Fruit fly (Drosophila melanogaster) whole organism, embryonic: ENCODE measurements around the gene Tnpo-SR.

ENCODE experiments used
- Atf-2 ChIP-seq: fragments of 200-800 bp; sonication (Bioruptor generic); optimal IDR thresholded peaks from 2 replicates; lab custom pipeline; 2016; ENCODE audit warnings: missing biosample characterization, missing genetic modification characterization
- Bdp1 ChIP-seq: fragments of 200-800 bp; sonication (Bioruptor generic); optimal IDR thresholded peaks from 3 replicates; lab custom pipeline; 2016; ENCODE audit warnings: missing biosample characterization, missing genetic modification characterization
- CG10209 ChIP-seq: fragments of 200-800 bp; sonication (Bioruptor generic); optimal IDR thresholded peaks from 3 replicates; lab custom pipeline; 2017; ENCODE audit warnings: missing biosample characterization, mild to moderate bottlenecking, missing genetic modification characterization, missing genetic modification reagents
- CG10274 ChIP-seq: fragments of 200-800 bp; sonication (Bioruptor generic); optimal IDR thresholded peaks from 3 replicates; lab custom pipeline; 2017; ENCODE audit warnings: missing biosample characterization, mild to moderate bottlenecking, missing genetic modification characterization
- CG10462 ChIP-seq: fragments of 200-800 bp; sonication (Bioruptor generic); optimal IDR thresholded peaks from 2 replicates; lab custom pipeline; 2016; ENCODE audit warnings: missing biosample characterization, missing genetic modification characterization
- CG10543 ChIP-seq: fragments of 200-800 bp; sonication (Bioruptor generic); optimal IDR thresholded peaks from 3 replicates; lab custom pipeline; 2017; ENCODE audit warnings: missing biosample characterization, mild to moderate bottlenecking, missing genetic modification characterization, moderate library complexity
- CG10959 ChIP-seq: fragments of 200-800 bp; sonication (Bioruptor generic); IDR thresholded peaks from 2 replicates; pipeline ENCODE4 v1.3.6; 2022; ENCODE audit warnings: missing biosample characterization, missing genetic modification characterization
- CG12219 ChIP-seq: fragments of 200-800 bp; sonication (Bioruptor generic); optimal IDR thresholded peaks from 3 replicates; lab custom pipeline; 2018; ENCODE audit warnings: missing biosample characterization, mild to moderate bottlenecking, missing genetic modification characterization
- CG12942 ChIP-seq: fragments of 200-800 bp; sonication (Bioruptor generic); optimal IDR thresholded peaks from 3 replicates; lab custom pipeline; 2016; ENCODE audit warnings: missing biosample characterization, missing genetic modification characterization
- CG13296 ChIP-seq: fragments of 200-800 bp; sonication (Bioruptor generic); optimal IDR thresholded peaks from 3 replicates; lab custom pipeline; 2018; ENCODE audit warnings: missing biosample characterization, mild to moderate bottlenecking, missing genetic modification characterization
- CG17568 ChIP-seq: fragments of 200-800 bp; sonication (Bioruptor generic); optimal IDR thresholded peaks from 2 replicates; lab custom pipeline; 2018; ENCODE audit warnings: missing biosample characterization, mild to moderate bottlenecking, missing genetic modification characterization, moderate library complexity
- CG18262 ChIP-seq: fragments of 200-800 bp; optimal IDR thresholded peaks from 3 replicates; lab custom pipeline; 2019; ENCODE audit warnings: missing biosample characterization, mild to moderate bottlenecking, missing genetic modification characterization, moderate library complexity
- CG18599 ChIP-seq: fragments of 200-800 bp; sonication (Bioruptor generic); optimal IDR thresholded peaks from 3 replicates; lab custom pipeline; 2017; ENCODE audit warnings: missing biosample characterization, missing genetic modification characterization, mild to moderate bottlenecking, moderate library complexity, missing genetic modification reagents
- CG2202 ChIP-seq: fragments of 200-800 bp; sonication (Bioruptor generic); optimal IDR thresholded peaks from 2 replicates; lab custom pipeline; 2018; ENCODE audit warnings: missing biosample characterization, mild to moderate bottlenecking, missing genetic modification characterization
- CG2712 ChIP-seq: fragments of 200-800 bp; optimal IDR thresholded peaks from 3 replicates; lab custom pipeline; 2019; ENCODE audit warnings: missing biosample characterization, mild to moderate bottlenecking, missing genetic modification characterization, moderate library complexity
- CG30403 ChIP-seq: fragments of 200-800 bp; sonication (Bioruptor generic); optimal IDR thresholded peaks from 3 replicates; lab custom pipeline; 2016; ENCODE audit warnings: missing biosample characterization, missing genetic modification characterization
- CG3065 ChIP-seq: fragments of 200-800 bp; sonication (Bioruptor generic); optimal IDR thresholded peaks from 2 replicates; lab custom pipeline; 2016; ENCODE audit warnings: missing biosample characterization, missing genetic modification characterization
- CG5180 ChIP-seq: fragments of 200-800 bp; sonication (Bioruptor generic); optimal IDR thresholded peaks from 3 replicates; lab custom pipeline; 2017; ENCODE audit warnings: missing biosample characterization, missing genetic modification characterization, mild to moderate bottlenecking, moderate library complexity, missing genetic modification reagents
- CG7928 ChIP-seq: fragments of 200-800 bp; sonication (Bioruptor generic); optimal IDR thresholded peaks from 2 replicates; lab custom pipeline; 2017; ENCODE audit warnings: missing biosample characterization, mild to moderate bottlenecking, missing genetic modification characterization
- CG9609 ChIP-seq: fragments of 200-800 bp; sonication (Bioruptor generic); optimal IDR thresholded peaks from 3 replicates; lab custom pipeline; 2016; ENCODE audit warnings: missing biosample characterization, missing genetic modification characterization
- CG9817 ChIP-seq: fragments of 200-800 bp; sonication (Bioruptor generic); optimal IDR thresholded peaks from 2 replicates; lab custom pipeline; 2018; ENCODE audit warnings: missing biosample characterization, mild to moderate bottlenecking, missing genetic modification characterization, moderate library complexity
- D ChIP-seq, 2 experiments: fragments of 200-800 bp in 1 of 2; fragments of >200 bp in 1 of 2; sonication (Bioruptor generic) in 1 of 2; optimal IDR thresholded peaks; 2 replicates in 1 of 2; 3 replicates in 1 of 2; lab custom pipeline; 2017; ENCODE audit warnings: mild to moderate bottlenecking in 1 of 2, missing biosample characterization in 1 of 2, missing genetic modification characterization in 1 of 2, missing genetic modification reagents in 1 of 2
- Dip2 ChIP-seq: fragments of 200-800 bp; sonication (Bioruptor generic); IDR thresholded peaks from 2 replicates; pipeline ENCODE4 v1.3.6; 2022; ENCODE audit warnings: missing biosample characterization, missing genetic modification characterization
- Doc3 ChIP-seq: fragments of 200-800 bp; sonication (Bioruptor generic); IDR thresholded peaks from 3 replicates; pipeline ENCODE4 v1.3.6; 2022; ENCODE audit warnings: missing biosample characterization, missing genetic modification characterization; ENCODE audit not compliant: partially characterized antibody
- Mrtf ChIP-seq: fragments of 200-800 bp; sonication (Bioruptor generic); IDR thresholded peaks from 3 replicates; pipeline ENCODE4 v1.3.6; 2022; ENCODE audit warnings: missing biosample characterization, missing genetic modification characterization
- Pdp1 ChIP-seq, 2 experiments: fragments of 200-800 bp; sonication (Bioruptor generic); optimal IDR thresholded peaks; 3 replicates each; lab custom pipeline; 2016; ENCODE audit warnings: missing biosample characterization in 2 of 2, missing genetic modification characterization in 2 of 2, mild to moderate bottlenecking in 1 of 2, moderate library complexity in 1 of 2
- ab ChIP-seq: fragments of 200-800 bp; sonication (Bioruptor generic); optimal IDR thresholded peaks from 2 replicates; lab custom pipeline; 2016; ENCODE audit warnings: missing biosample characterization, missing genetic modification characterization
- ash1 ChIP-seq: fragments of 200-800 bp; sonication (Bioruptor generic); optimal IDR thresholded peaks from 2 replicates; lab custom pipeline; 2018; ENCODE audit warnings: missing biosample characterization, mild to moderate bottlenecking, missing genetic modification characterization
- bcd ChIP-seq: fragments of 200-800 bp; sonication (Bioruptor generic); optimal IDR thresholded peaks from 2 replicates; lab custom pipeline; 2017; ENCODE audit warnings: missing biosample characterization, mild to moderate bottlenecking, missing genetic modification characterization
- btn ChIP-seq: fragments of 200-800 bp; sonication (Bioruptor generic); optimal IDR thresholded peaks from 2 replicates; lab custom pipeline; 2016; ENCODE audit warnings: missing biosample characterization, missing genetic modification characterization
- cg ChIP-seq: fragments of 200-800 bp; sonication (Bioruptor generic); optimal IDR thresholded peaks from 3 replicates; lab custom pipeline; 2019; ENCODE audit warnings: missing biosample characterization, mild to moderate bottlenecking, missing genetic modification characterization, moderate library complexity
- dysf ChIP-seq: fragments of 200-800 bp; sonication (Bioruptor generic); IDR thresholded peaks from 3 replicates; pipeline ENCODE4 v1.3.6; 2022; ENCODE audit warnings: missing biosample characterization, missing genetic modification characterization
- esg ChIP-seq: fragments of 200-800 bp; sonication (Bioruptor generic); conservative IDR thresholded peaks from 2 replicates; pipeline ENCODE4 v1.3.6; 2022; ENCODE audit warnings: missing biosample characterization, missing genetic modification characterization
- gce ChIP-seq: fragments of 200-800 bp; sonication (Bioruptor generic); IDR thresholded peaks from 3 replicates; pipeline ENCODE4 v1.3.6; 2022; ENCODE audit warnings: missing biosample characterization, missing genetic modification characterization
- gt ChIP-seq: fragments of 200-800 bp; sonication (Bioruptor generic); IDR thresholded peaks from 2 replicates; pipeline ENCODE4 v1.3.6; 2022; ENCODE audit warnings: missing biosample characterization, missing genetic modification characterization
- insv ChIP-seq, 2 experiments: fragments of 200-800 bp; sonication (Bioruptor generic); optimal IDR thresholded peaks; 3 replicates each; lab custom pipeline; 2016 to 2018; ENCODE audit warnings: missing biosample characterization in 2 of 2, missing genetic modification characterization in 2 of 2
- lab ChIP-seq: fragments of 200-800 bp; sonication (Bioruptor generic); optimal IDR thresholded peaks from 3 replicates; lab custom pipeline; 2017; ENCODE audit warnings: missing biosample characterization, missing genetic modification characterization, mild to moderate bottlenecking, moderate library complexity, missing genetic modification reagents
- nom ChIP-seq: fragments of 200-800 bp; sonication (Bioruptor generic); optimal IDR thresholded peaks from 2 replicates; lab custom pipeline; 2017; ENCODE audit warnings: missing biosample characterization, missing genetic modification characterization, mild to moderate bottlenecking, moderate library complexity, missing genetic modification reagents
- p53 ChIP-seq: fragments of 200-800 bp; sonication (Bioruptor generic); optimal IDR thresholded peaks from 2 replicates; lab custom pipeline; 2016; ENCODE audit warnings: missing biosample characterization, missing genetic modification characterization
- pzg ChIP-seq: fragments of 200-800 bp; sonication (Bioruptor generic); optimal IDR thresholded peaks from 3 replicates; lab custom pipeline; 2018; ENCODE audit warnings: missing biosample characterization, mild to moderate bottlenecking, missing genetic modification characterization, moderate library complexity
- rib ChIP-seq: fragments of 200-800 bp; sonication (Bioruptor generic); IDR thresholded peaks from 2 replicates; pipeline ENCODE4 v1.3.6; 2022; ENCODE audit warnings: missing biosample characterization, missing genetic modification characterization
- salm ChIP-seq: fragments of 200-800 bp; sonication (Bioruptor generic); optimal IDR thresholded peaks from 2 replicates; lab custom pipeline; 2018; ENCODE audit warnings: missing biosample characterization, mild to moderate bottlenecking, missing genetic modification characterization
- seq ChIP-seq: fragments of 200-800 bp; sonication (Bioruptor generic); IDR thresholded peaks from 2 replicates; pipeline ENCODE4 v1.3.6; 2022; ENCODE audit warnings: missing biosample characterization, missing genetic modification characterization
- shn ChIP-seq: fragments of 200-800 bp; sonication (Bioruptor generic); optimal IDR thresholded peaks from 3 replicates; lab custom pipeline; 2016; ENCODE audit warnings: missing biosample characterization, missing genetic modification characterization
- sqz ChIP-seq: fragments of 200-800 bp; sonication (Bioruptor generic); optimal IDR thresholded peaks from 3 replicates; lab custom pipeline; 2018; ENCODE audit warnings: missing biosample characterization, mild to moderate bottlenecking, missing genetic modification characterization
- stc ChIP-seq: fragments of 200-800 bp; sonication (Bioruptor generic); IDR thresholded peaks from 2 replicates; pipeline ENCODE4 v1.3.6; 2022; ENCODE audit warnings: missing biosample characterization, missing genetic modification characterization
- trh ChIP-seq: fragments of 200-800 bp; sonication (Bioruptor generic); optimal IDR thresholded peaks from 2 replicates; lab custom pipeline; 2016; ENCODE audit warnings: missing biosample characterization, missing genetic modification characterization
- tup ChIP-seq: fragments of 200-800 bp; sonication (Bioruptor generic); optimal IDR thresholded peaks from 2 replicates; lab custom pipeline; 2016; ENCODE audit warnings: missing biosample characterization, mild to moderate bottlenecking, missing genetic modification characterization, moderate library complexity
- vnd ChIP-seq: fragments of 200-800 bp; sonication (Bioruptor generic); IDR thresholded peaks from 3 replicates; pipeline ENCODE4 v1.3.6; 2022; ENCODE audit warnings: missing biosample characterization, missing genetic modification characterization; ENCODE audit not compliant: partially characterized antibody

The Tnpo-SR gene

dm6 chr2L:2769476-2770185 is 9.9 kb downstream of the Tnpo-SR start, which contains the start of the genes colt and HINT1 (continued):
- TF ChIP-seq pzg: peak; percentile 85
- TF ChIP-seq esg (GFP tag; lab: Robert Waterston, UW): no peak
- no peak for TF ChIP-seq Dip2 (GFP tag; lab: Robert Waterston, UW)
- peak; percentile 0 for TF ChIP-seq CG10543 (GFP tag; lab: Kevin White, UChicago)
- peak in 1 of 2 experiments; percentile 33 for TF ChIP-seq insv (GFP tag; optimal IDR thresholded peaks at IDR 0.05; lab: Kevin White, UChicago)
- TF ChIP-seq sqz (GFP tag; lab: Kevin White, UChicago): peak; percentile 33
- TF ChIP-seq Doc3 (GFP tag; lab: Robert Waterston, UW): no peak; the same call in 2 of the 3 replicates
- TF ChIP-seq stc (GFP tag; lab: Robert Waterston, UW): no peak
- no peak for TF ChIP-seq Bdp1 (GFP tag; lab: Kevin White, UChicago)
- no peak for TF ChIP-seq CG30403 (GFP tag; lab: Kevin White, UChicago)
- peak; percentile 54 for TF ChIP-seq CG2712 (tag; lab: Kevin White, UChicago)
- TF ChIP-seq p53 (GFP tag; lab: Kevin White, UChicago): no peak
- no peak for TF ChIP-seq CG9817 (tag; lab: Kevin White, UChicago)
- peak; percentile 15 for TF ChIP-seq lab (GFP tag; lab: Kevin White, UChicago)
- no peak for TF ChIP-seq CG12942
- TF ChIP-seq Atf-2 (GFP tag; lab: Kevin White, UChicago): no peak
- TF ChIP-seq Pdp1 (GFP tag; optimal IDR thresholded peaks at IDR 0.05; lab: Kevin White, UChicago): peak in 1 of 2 experiments; percentile 95
- no peak for TF ChIP-seq shn (GFP tag; lab: Kevin White, UChicago)
- no peak for TF ChIP-seq cg (GFP tag; lab: Kevin White, UChicago)
- TF ChIP-seq CG5180 (GFP tag; lab: Kevin White, UChicago): no peak
- no peak for TF ChIP-seq CG17568 (GFP tag; lab: Kevin White, UChicago)
- peak; percentile 17 for TF ChIP-seq salm (tag; lab: Kevin White, UChicago)
- no peak for TF ChIP-seq vnd
- no peak for TF ChIP-seq Mrtf (GFP tag; lab: Robert Waterston, UW)
- no peak for TF ChIP-seq CG7928 (GFP tag; lab: Kevin White, UChicago)
- TF ChIP-seq ash1: no peak
- TF ChIP-seq seq: no peak
- no peak for TF ChIP-seq tup (GFP tag; lab: Kevin White, UChicago)
- TF ChIP-seq CG18599: no peak
- no peak for TF ChIP-seq bcd (GFP tag; lab: Kevin White, UChicago)
- no peak for TF ChIP-seq ab (GFP tag; lab: Kevin White, UChicago)
- no peak for TF ChIP-seq D (optimal IDR thresholded peaks at IDR 0.05; lab: Kevin White, UChicago)
- no peak for TF ChIP-seq D (GFP tag; optimal IDR thresholded peaks at IDR 0.05; lab: Kevin White, UChicago)
- TF ChIP-seq nom: peak; percentile 99
- TF ChIP-seq CG10462 (GFP tag; lab: Kevin White, UChicago): no peak
- no peak for TF ChIP-seq CG10274 (GFP tag; lab: Kevin White, UChicago)
- TF ChIP-seq trh (GFP tag; lab: Kevin White, UChicago): no peak
- peak; percentile 47 for TF ChIP-seq CG13296 (GFP tag; lab: Kevin White, UChicago)
- no peak for TF ChIP-seq btn (GFP tag; lab: Kevin White, UChicago)
- TF ChIP-seq CG2202 (tag; lab: Kevin White, UChicago): no peak
- TF ChIP-seq dysf (GFP tag; lab: Robert Waterston, UW): no peak
- TF ChIP-seq rib: no peak
- TF ChIP-seq gt (GFP tag; lab: Robert Waterston, UW): no peak
- no peak for TF ChIP-seq CG10209
- no peak for TF ChIP-seq CG9609
- peak; percentile 1 for TF ChIP-seq CG18262
- TF ChIP-seq gce: no peak
- no peak for TF ChIP-seq CG12219
- TF ChIP-seq CG10959 (GFP tag; lab: Robert Waterston, UW): no peak
- TF ChIP-seq CG3065 (GFP tag; lab: Kevin White, UChicago): no peak
